Worm (Caenorhabditis elegans): Measurements from ENCODE around the gene F40D4.12.

Gene F40D4.12

ce11 chrV:17206469-17206868, 46.8 kb downstream of the F40D4.12 start:
- TF ChIP-seq hlh-26 (GFP tag; conservative IDR thresholded peaks at IDR 0.05) (no peak), attf-3 (GFP tag; conservative IDR thresholded peaks at IDR 0.05) (0 out of 2 replicates have a peak, but pooled peaks have one; percentile 11), zfh-2 (GFP tag; conservative IDR thresholded peaks at IDR 0.05) (peak; percentile 92), Y67H2A.10 (GFP tag; conservative IDR thresholded peaks at IDR 0.05) (no peak), ceh-100 (GFP tag; IDR thresholded peaks at IDR 0.05) (no peak), madf-3 (GFP tag; IDR thresholded peaks at IDR 0.05) (0 out of 2 replicates have a peak, but pooled peaks have one; percentile 48), ztf-6 (GFP tag; IDR thresholded peaks at IDR 0.05) (no peak), sea-2 (GFP tag; IDR thresholded peaks at IDR 0.05) (no peak), ztf-26 (tag; optimal IDR thresholded peaks at IDR 0.05) (no peak), F55B11.4 (tag; optimal IDR thresholded peaks at IDR 0.05; ENCODE audit: borderline replicate concordance, insufficient read depth) (no peak), T26A5.8 (tag; optimal IDR thresholded peaks at IDR 0.05) (no peak), snpc-4 (GFP tag; optimal IDR thresholded peaks at IDR 0.05) (no peak), snpc-4 (tag; optimal IDR thresholded peaks at IDR 0.05) (peak in 1 of 4 experiments; percentile 31)

- no peak for TF ChIP-seq nfyb-1 (GFP tag; IDR thresholded peaks at IDR 0.05)
- no peak for TF ChIP-seq let-607 (tag; optimal IDR thresholded peaks at IDR 0.05)
- TF ChIP-seq madf-6 (GFP tag; IDR thresholded peaks at IDR 0.05), result no peak
- TF ChIP-seq F33H1.4 (GFP tag; IDR thresholded peaks at IDR 0.05), result no peak
- no peak for TF ChIP-seq Y79H2A.3 (GFP tag; conservative IDR thresholded peaks at IDR 0.05)
- TF ChIP-seq lin-26 (GFP tag; IDR thresholded peaks at IDR 0.05), result no peak
- TF ChIP-seq ztf-25 (GFP tag; IDR thresholded peaks at IDR 0.05), result no peak
- TF ChIP-seq F22D6.2 (tag; optimal IDR thresholded peaks at IDR 0.05), result no peak
- TF ChIP-seq chd-7 (tag; optimal IDR thresholded peaks at IDR 0.05), result no peak
- TF ChIP-seq aptf-2 (GFP tag; conservative IDR thresholded peaks at IDR 0.05), result no peak
Measured at ce11 chrV:17208045-17208444, 48.4 kb downstream of the F40D4.12 start, which contains the start of gene Y68A4A.13. TSS of gene Y68A4A.13 (minus strand) at chrV:17208145.
